Worm (Caenorhabditis elegans): ENCODE data around the gene skp-1.
A peak's percentile ranks its signal among the peaks of the same experiment; 100 is the strongest.

The skp-1 gene

ce11 chrV:11614805-11615497, 30.3 kb upstream of the skp-1 start (continued):
- no peak for TF ChIP-seq dmd-9 (GFP tag; IDR thresholded peaks at IDR 0.05)
- peak; percentile 52 for TF ChIP-seq hlh-11 (tag; optimal IDR thresholded peaks at IDR 0.05)
- TF ChIP-seq aha-1 (tag), result peak; percentile 93
- no peak for TF ChIP-seq daf-12 (tag; optimal IDR thresholded peaks at IDR 0.05)

- TF ChIP-seq Y5F2A.4 (GFP tag; optimal IDR thresholded peaks at IDR 0.05), result no peak
- TF ChIP-seq ztf-11 (tag; optimal IDR thresholded peaks at IDR 0.05), result no peak
- peak; percentile 22 for TF ChIP-seq hlh-11 (tag; optimal IDR thresholded peaks at IDR 0.05)
- TF ChIP-seq duxl-1 (tag; optimal IDR thresholded peaks at IDR 0.05; ENCODE audit: poor library complexity), result no peak
- TF ChIP-seq mes-2 (tag; optimal IDR thresholded peaks at IDR 0.05; ENCODE audit: poor library complexity, severe bottlenecking), result peak; percentile 14
- peak in 1 of 2 experiments; percentile 4 for TF ChIP-seq lsy-2 (tag; optimal IDR thresholded peaks at IDR 0.05)
- peak; percentile 16 for TF ChIP-seq nhr-76 (tag; optimal IDR thresholded peaks at IDR 0.05)
- peak; percentile 37; the same call in 1 of the 2 replicates for TF ChIP-seq nhr-42 (GFP tag; IDR thresholded peaks at IDR 0.05)
- no peak for TF ChIP-seq daf-16 (GFP tag; optimal IDR thresholded peaks at IDR 0.05)
- TF ChIP-seq daf-16 (tag; optimal IDR thresholded peaks at IDR 0.05), result no peak
- TF ChIP-seq nhr-25 (tag; optimal IDR thresholded peaks at IDR 0.05; ENCODE audit: borderline replicate concordance, insufficient read depth), result peak; percentile 79
- TF ChIP-seq mxl-2 (GFP tag; conservative IDR thresholded peaks at IDR 0.05), result no peak
- TF ChIP-seq nhr-41 (GFP tag; IDR thresholded peaks at IDR 0.05), result no peak
- TF ChIP-seq dve-1 (tag; optimal IDR thresholded peaks at IDR 0.05; ENCODE audit: insufficient read depth), result peak; percentile 36
- TF ChIP-seq unc-62 (GFP tag; optimal IDR thresholded peaks at IDR 0.05 in 1 of 2), result no peak
- peak; percentile 7 for TF ChIP-seq unc-62 (tag; optimal IDR thresholded peaks at IDR 0.05)
- TF ChIP-seq rbr-2 (tag; optimal IDR thresholded peaks at IDR 0.05), result peak; percentile 5
- TF ChIP-seq hmg-1.1 (GFP tag; IDR thresholded peaks at IDR 0.05), result no peak
- TF ChIP-seq hlh-30 (tag; optimal IDR thresholded peaks at IDR 0.05; ENCODE audit: insufficient read depth), result peak; percentile 30
- peak; percentile 40 for TF ChIP-seq nhr-28 (tag; optimal IDR thresholded peaks at IDR 0.05)
- TF ChIP-seq dmd-6 (GFP tag; IDR thresholded peaks at IDR 0.05), result peak; percentile 45
Observed at ce11 chrV:11615948-11616681, 29.2 kb upstream of the skp-1 start, which contains the start of gene nlp-24. Gene nlp-24, plus strand, starts transcription at chrV:11616376.

ce11 chrV:11616813-11617212, 28.5 kb upstream of the skp-1 start:
- TF ChIP-seq lim-7 (GFP tag; IDR thresholded peaks at IDR 0.05) (no peak), lin-13 (GFP tag; optimal IDR thresholded peaks at IDR 0.05) (no peak), zfp-2 (tag; optimal IDR thresholded peaks at IDR 0.05) (no peak), sdz-12 (GFP tag; optimal IDR thresholded peaks at IDR 0.05) (no peak), arid-1 (GFP tag; conservative IDR thresholded peaks at IDR 0.05) (no peak), spr-3 (GFP tag; optimal IDR thresholded peaks at IDR 0.05) (no peak), nhr-102 (tag; optimal IDR thresholded peaks at IDR 0.05) (no peak), hlh-11 (tag; optimal IDR thresholded peaks at IDR 0.05) (no peak), daf-19 (GFP tag; conservative IDR thresholded peaks at IDR 0.05) (no peak), fkh-10 (GFP tag; optimal IDR thresholded peaks at IDR 0.05) (no peak), ztf-7 (tag; optimal IDR thresholded peaks at IDR 0.05) (no peak), lin-15B (tag; optimal IDR thresholded peaks at IDR 0.05) (no peak), tag-97 (GFP tag; IDR thresholded peaks at IDR 0.05) (no peak), ceh-20 (GFP tag; IDR thresholded peaks at IDR 0.05) (no peak), nhr-10 (tag; optimal IDR thresholded peaks at IDR 0.05) (peak; percentile 24), F37D6.2 (tag; optimal IDR thresholded peaks at IDR 0.05) (no peak), mdt-29 (GFP tag; IDR thresholded peaks at IDR 0.05) (no peak), egl-43 (GFP tag; IDR thresholded peaks at IDR 0.05) (no peak), unc-62 (GFP tag; optimal IDR thresholded peaks at IDR 0.05 in 1 of 2) (peak in 1 of 2 experiments; percentile 45), unc-62 (tag; optimal IDR thresholded peaks at IDR 0.05) (no peak), mdl-1 (tag; optimal IDR thresholded peaks at IDR 0.05) (no peak), ceh-82 (tag; optimal IDR thresholded peaks at IDR 0.05) (no peak), madf-5 (GFP tag; IDR thresholded peaks at IDR 0.05) (0 out of 4 replicates have a peak, but pooled peaks of 1 of the 2 experiments have one; percentile 11), zip-11 (GFP tag; IDR thresholded peaks at IDR 0.05) (no peak), dve-1 (tag; optimal IDR thresholded peaks at IDR 0.05; ENCODE audit: insufficient read depth) (no peak), duxl-1 (tag; optimal IDR thresholded peaks at IDR 0.05; ENCODE audit: poor library complexity) (no peak), Y75B8A.6 (GFP tag; IDR thresholded peaks at IDR 0.05) (no peak)

All from whole organism, L4 larva.